Worm (Caenorhabditis elegans) whole organism, mixed stage, embryonic: ENCODE measurements around the gene unc-68.

Experiments
- lsy-2 ChIP-seq: fragments of 150-350 bp; optimal IDR thresholded peaks from 2 replicates; lab custom pipeline; 2014; ENCODE audit warnings: missing biosample characterization, missing genetic modification characterization
- pha-4 ChIP-seq: fragments of 150-350 bp; optimal IDR thresholded peaks from 2 replicates; lab custom pipeline; 2018; ENCODE audit warnings: missing biosample characterization, missing genetic modification reagents, missing genetic modification characterization
- sem-2 ChIP-seq: fragments of 200-800 bp; sonication (Bioruptor generic); optimal IDR thresholded peaks from 2 replicates; lab custom pipeline; 2018; ENCODE audit warnings: mild to moderate bottlenecking, missing genetic modification characterization, missing compliant biosample characterization
- zip-8 ChIP-seq: fragments of 150-350 bp; optimal IDR thresholded peaks from 2 replicates; lab custom pipeline; 2014; ENCODE audit warnings: missing biosample characterization, missing genetic modification characterization

ce11 chrV:6969950-6970532 lies 41.2 kb upstream of the unc-68 start, which contains the start of gene ptr-15:
- TF ChIP-seq sem-2 (GFP tag; lab: Kevin White, UChicago) (no peak), zip-8 (tag; lab: Kevin White, UChicago) (no peak), lsy-2 (tag; lab: Kevin White, UChicago) (no peak), pha-4 (tag; lab: Kevin White, UChicago) (no peak)
